Worm (Caenorhabditis elegans): ENCODE results near the gene C17G10.6.

DNA sequence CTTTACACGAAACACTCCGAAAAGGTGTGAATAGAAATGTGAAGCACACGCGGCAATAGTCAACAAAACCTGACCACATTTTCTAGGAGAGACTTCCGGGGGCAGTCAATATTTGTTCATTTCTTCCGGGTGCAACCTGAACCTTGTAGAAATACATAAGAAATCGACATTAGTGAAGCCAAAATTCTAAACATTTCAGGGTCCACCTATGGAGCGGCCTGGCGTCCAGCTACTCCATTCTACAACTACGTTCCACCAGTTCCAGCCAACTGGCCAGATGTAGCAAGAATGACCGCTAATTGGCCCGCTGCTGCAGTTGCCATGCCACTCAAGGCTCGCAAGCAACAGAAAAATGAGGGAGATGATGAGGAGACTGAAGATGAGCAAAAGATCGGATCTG, 23.9 kb downstream of the C17G10.6 start:
- TF ChIP-seq ztf-29 (GFP tag; IDR thresholded peaks at IDR 0.05) (no peak), ztf-23 (GFP tag; IDR thresholded peaks at IDR 0.05) (no peak)

Measured in whole organism, midembryonic.